Fruit fly (Drosophila melanogaster) whole organism, embryonic: ENCODE data around the gene eEF1alpha2.

ENCODE experiments used
- Aef1 ChIP-seq: fragments of 200-800 bp; sonication (Bioruptor generic); IDR thresholded peaks from 3 replicates; pipeline ENCODE4 v1.3.6; 2022; ENCODE audit warnings: missing biosample characterization, missing genetic modification characterization
- Atf3 ChIP-seq: fragments of 200-800 bp; sonication (Bioruptor generic); optimal IDR thresholded peaks from 3 replicates; lab custom pipeline; 2016; ENCODE audit warnings: missing biosample characterization, missing genetic modification characterization
- B-H2 ChIP-seq: fragments of 200-800 bp; sonication (Bioruptor generic); optimal IDR thresholded peaks from 2 replicates; lab custom pipeline; 2018; ENCODE audit warnings: missing biosample characterization, mild to moderate bottlenecking, missing genetic modification characterization
- CG11456 ChIP-seq: fragments of 200-800 bp; sonication (Bioruptor generic); IDR thresholded peaks from 3 replicates; pipeline ENCODE4 v1.3.6; 2022; ENCODE audit warnings: missing biosample characterization, missing genetic modification characterization
- CG11696 ChIP-seq: fragments of 200-800 bp; sonication (Bioruptor generic); IDR thresholded peaks from 2 replicates; pipeline ENCODE4 v1.3.6; 2022; ENCODE audit warnings: missing biosample characterization, missing genetic modification characterization
- CG12769 ChIP-seq: fragments of 200-800 bp; sonication (Bioruptor generic); optimal IDR thresholded peaks from 2 replicates; lab custom pipeline; 2019; ENCODE audit warnings: missing biosample characterization, mild to moderate bottlenecking, missing genetic modification characterization, moderate library complexity
- CG16813 ChIP-seq: fragments of 200-800 bp; sonication (Bioruptor generic); IDR thresholded peaks from 3 replicates; pipeline ENCODE4 v1.3.6; 2022; ENCODE audit warnings: missing biosample characterization, missing genetic modification characterization; ENCODE audit not compliant: partially characterized antibody
- CG16863 ChIP-seq: fragments of 200-800 bp; sonication (Bioruptor generic); optimal IDR thresholded peaks from 3 replicates; lab custom pipeline; 2016; ENCODE audit warnings: missing biosample characterization, missing genetic modification characterization
- CG17359 ChIP-seq: fragments of 200-800 bp; sonication (Bioruptor generic); optimal IDR thresholded peaks from 3 replicates; lab custom pipeline; 2018; ENCODE audit warnings: missing biosample characterization, mild to moderate bottlenecking, missing genetic modification characterization, moderate library complexity
- CG2199 ChIP-seq: fragments of 200-800 bp; sonication (Bioruptor generic); IDR thresholded peaks from 3 replicates; pipeline ENCODE4 v1.3.6; 2022; ENCODE audit warnings: missing biosample characterization, missing genetic modification characterization
- CG3065 ChIP-seq: fragments of 200-800 bp; sonication (Bioruptor generic); optimal IDR thresholded peaks from 2 replicates; lab custom pipeline; 2016; ENCODE audit warnings: missing biosample characterization, missing genetic modification characterization
- CG3838 ChIP-seq: fragments of 200-800 bp; sonication (Bioruptor generic); optimal IDR thresholded peaks from 3 replicates; lab custom pipeline; 2016; ENCODE audit warnings: missing biosample characterization, missing genetic modification characterization
- CG5953 ChIP-seq: fragments of 200-800 bp; sonication (Bioruptor generic); IDR thresholded peaks from 2 replicates; pipeline ENCODE4 v1.3.6; 2022; ENCODE audit warnings: missing biosample characterization, missing genetic modification characterization
- CG6765 ChIP-seq: fragments of 200-800 bp; sonication (Bioruptor generic); optimal IDR thresholded peaks from 3 replicates; lab custom pipeline; 2017; ENCODE audit warnings: missing biosample characterization, mild to moderate bottlenecking, missing genetic modification characterization
- CG7271 ChIP-seq: fragments of 200-800 bp; sonication (Bioruptor generic); optimal IDR thresholded peaks from 2 replicates; lab custom pipeline; 2018; ENCODE audit warnings: missing biosample characterization, mild to moderate bottlenecking, missing genetic modification characterization, moderate library complexity
- CG7987 ChIP-seq: fragments of 200-800 bp; sonication (Bioruptor generic); optimal IDR thresholded peaks from 2 replicates; lab custom pipeline; 2018; ENCODE audit warnings: missing biosample characterization, mild to moderate bottlenecking, missing genetic modification characterization, moderate library complexity
- CG9932 ChIP-seq: fragments of 200-800 bp; sonication (Bioruptor generic); IDR thresholded peaks from 2 replicates; pipeline ENCODE4 v1.3.6; 2022; ENCODE audit warnings: missing biosample characterization, missing genetic modification characterization
- Chrac-16 ChIP-seq: fragments of 200-800 bp; sonication (Bioruptor generic); optimal IDR thresholded peaks from 3 replicates; lab custom pipeline; 2016; ENCODE audit warnings: missing biosample characterization, missing genetic modification characterization
- Lpt ChIP-seq: fragments of >200 bp; optimal IDR thresholded peaks from 2 replicates; lab custom pipeline; 2018; ENCODE audit warnings: missing biosample characterization, missing genetic modification characterization
- MESR4 ChIP-seq: fragments of 200-800 bp; sonication (Bioruptor generic); optimal IDR thresholded peaks from 2 replicates; lab custom pipeline; 2018; ENCODE audit warnings: missing biosample characterization, mild to moderate bottlenecking, missing genetic modification characterization, moderate library complexity
- MTF-1 ChIP-seq: fragments of 200-800 bp; sonication (Bioruptor generic); optimal IDR thresholded peaks from 2 replicates; lab custom pipeline; 2018; ENCODE audit warnings: missing biosample characterization, mild to moderate bottlenecking, missing genetic modification characterization, borderline replicate concordance
- Nf-YC ChIP-seq: fragments of 200-800 bp; optimal IDR thresholded peaks from 3 replicates; lab custom pipeline; 2019; ENCODE audit warnings: missing biosample characterization, mild to moderate bottlenecking, missing genetic modification characterization, moderate library complexity
- Optix ChIP-seq: fragments of 200-800 bp; sonication (Bioruptor generic); IDR thresholded peaks from 3 replicates; pipeline ENCODE4 v1.3.6; 2022; ENCODE audit warnings: missing biosample characterization, missing genetic modification characterization
- Scr ChIP-seq: fragments of 200-800 bp; sonication (Bioruptor generic); IDR thresholded peaks from 2 replicates; pipeline ENCODE4 v1.3.6; 2022; ENCODE audit warnings: missing biosample characterization, missing genetic modification characterization; ENCODE audit not compliant: partially characterized antibody
- Trl ChIP-seq, 3 experiments: fragments of >200 bp in 2 of 3; fragments of 200-800 bp in 1 of 3; sonication (Bioruptor generic) in 1 of 3; optimal IDR thresholded peaks; 2 replicates in 1 of 3; 3 replicates in 2 of 3; lab custom pipeline; 2016 to 2017; ENCODE audit warnings: missing biosample characterization in 1 of 3, missing genetic modification characterization in 1 of 3
- Vsx1 ChIP-seq: fragments of 200-800 bp; sonication (Bioruptor generic); optimal IDR thresholded peaks from 2 replicates; lab custom pipeline; 2017; ENCODE audit warnings: missing biosample characterization, mild to moderate bottlenecking, missing genetic modification characterization, missing genetic modification reagents
- amos ChIP-seq: fragments of 200-800 bp; sonication (Bioruptor generic); IDR thresholded peaks from 2 replicates; pipeline ENCODE4 v1.3.6; 2022; ENCODE audit warnings: missing biosample characterization, missing genetic modification characterization; ENCODE audit not compliant: partially characterized antibody
- ase ChIP-seq: fragments of 200-800 bp; sonication (Bioruptor generic); IDR thresholded peaks from 3 replicates; pipeline ENCODE4 v1.3.6; 2022; ENCODE audit warnings: missing biosample characterization, missing genetic modification characterization
- az2 ChIP-seq: fragments of 200-800 bp; sonication (Bioruptor generic); optimal IDR thresholded peaks from 3 replicates; lab custom pipeline; 2016; ENCODE audit warnings: missing biosample characterization, missing genetic modification characterization
- bcd ChIP-seq: fragments of 200-800 bp; sonication (Bioruptor generic); optimal IDR thresholded peaks from 2 replicates; lab custom pipeline; 2017; ENCODE audit warnings: missing biosample characterization, mild to moderate bottlenecking, missing genetic modification characterization
- bowl ChIP-seq: fragments of 200-800 bp; sonication (Bioruptor generic); IDR thresholded peaks from 2 replicates; pipeline ENCODE4 v1.3.6; 2022; ENCODE audit warnings: missing biosample characterization, missing genetic modification characterization
- danr ChIP-seq: fragments of 200-800 bp; sonication (Bioruptor generic); IDR thresholded peaks from 2 replicates; pipeline ENCODE4 v1.3.6; 2022; ENCODE audit warnings: missing biosample characterization, missing genetic modification characterization
- dpn ChIP-seq, 2 experiments: fragments of 200-800 bp; sonication (Bioruptor generic); optimal IDR thresholded peaks; 3 replicates each; lab custom pipeline; 2016; ENCODE audit warnings: missing biosample characterization in 2 of 2, missing genetic modification characterization in 2 of 2
- ems ChIP-seq: fragments of 200-800 bp; sonication (Bioruptor generic); optimal IDR thresholded peaks from 3 replicates; lab custom pipeline; 2016; ENCODE audit warnings: missing biosample characterization, missing genetic modification characterization
- fd102C ChIP-seq: fragments of 200-800 bp; sonication (Bioruptor generic); optimal IDR thresholded peaks from 2 replicates; lab custom pipeline; 2018; ENCODE audit warnings: missing biosample characterization, mild to moderate bottlenecking, missing genetic modification characterization, moderate library complexity
- gfzf ChIP-seq: fragments of 200-800 bp; sonication (Bioruptor generic); optimal IDR thresholded peaks from 2 replicates; lab custom pipeline; 2016; ENCODE audit warnings: missing biosample characterization, mild to moderate bottlenecking, missing genetic modification characterization, moderate library complexity
- kni ChIP-seq: fragments of 200-800 bp; sonication (Bioruptor generic); optimal IDR thresholded peaks from 3 replicates; lab custom pipeline; 2017; ENCODE audit warnings: mild to moderate bottlenecking, missing biosample characterization, missing genetic modification reagents, missing genetic modification characterization
- nerfin-2 ChIP-seq: fragments of 200-800 bp; sonication (Bioruptor generic); IDR thresholded peaks from 2 replicates; pipeline ENCODE4 v1.3.6; 2022; ENCODE audit warnings: missing biosample characterization, missing genetic modification characterization; ENCODE audit not compliant: partially characterized antibody
- onecut ChIP-seq: fragments of 200-800 bp; sonication (Bioruptor generic); IDR thresholded peaks from 2 replicates; pipeline ENCODE4 v1.3.6; 2022; ENCODE audit warnings: missing biosample characterization, missing genetic modification characterization
- row ChIP-seq: fragments of 200-800 bp; sonication (Bioruptor generic); IDR thresholded peaks from 3 replicates; pipeline ENCODE4 v1.3.6; 2022; ENCODE audit warnings: missing biosample characterization, missing genetic modification characterization
- sisA ChIP-seq: fragments of 200-800 bp; sonication (Bioruptor generic); IDR thresholded peaks from 2 replicates; pipeline ENCODE4 v1.3.6; 2022; ENCODE audit warnings: missing biosample characterization, missing genetic modification characterization
- slp2 ChIP-seq: fragments of 200-800 bp; sonication (Bioruptor generic); optimal IDR thresholded peaks from 2 replicates; lab custom pipeline; 2016; ENCODE audit warnings: missing biosample characterization, missing genetic modification characterization
- sqz ChIP-seq: fragments of 200-800 bp; sonication (Bioruptor generic); optimal IDR thresholded peaks from 3 replicates; lab custom pipeline; 2018; ENCODE audit warnings: missing biosample characterization, mild to moderate bottlenecking, missing genetic modification characterization
- twi ChIP-seq: fragments of 200-800 bp; optimal IDR thresholded peaks from 2 replicates; lab custom pipeline; 2019; ENCODE audit warnings: missing biosample characterization, mild to moderate bottlenecking, missing genetic modification characterization, moderate library complexity
- unc-4 ChIP-seq: fragments of 200-800 bp; sonication (Bioruptor generic); IDR thresholded peaks from 2 replicates; pipeline ENCODE4 v1.3.6; 2022; ENCODE audit warnings: missing biosample characterization, missing genetic modification characterization; ENCODE audit not compliant: partially characterized antibody
- unpg ChIP-seq: fragments of 200-800 bp; sonication (Bioruptor generic); optimal IDR thresholded peaks from 3 replicates; lab custom pipeline; 2018; ENCODE audit warnings: missing biosample characterization, mild to moderate bottlenecking, missing genetic modification characterization, moderate library complexity
- usp ChIP-seq: fragments of >200 bp; optimal IDR thresholded peaks from 2 replicates; lab custom pipeline; 2017; ENCODE audit warnings: missing biosample characterization, missing genetic modification characterization
- vvl ChIP-seq: fragments of 200-800 bp; sonication (Bioruptor generic); IDR thresholded peaks from 2 replicates; pipeline ENCODE4 v1.3.6; 2022; ENCODE audit warnings: missing biosample characterization, missing genetic modification characterization
- yki ChIP-seq: fragments of >200 bp; optimal IDR thresholded peaks from 3 replicates; lab custom pipeline; 2018
- zen2 ChIP-seq: fragments of 200-800 bp; sonication (Bioruptor generic); IDR thresholded peaks from 3 replicates; pipeline ENCODE4 v1.3.6; 2022; ENCODE audit warnings: missing biosample characterization, missing genetic modification characterization; ENCODE audit not compliant: partially characterized antibody
- zfh2 ChIP-seq: fragments of 200-800 bp; sonication (Bioruptor generic); optimal IDR thresholded peaks from 2 replicates; lab custom pipeline; 2016; ENCODE audit warnings: missing biosample characterization, missing genetic modification characterization

Gene eEF1alpha2

dm6 chr3R:31709142-31709541 lies 29.1 kb upstream of the eEF1alpha2 start (continued):
- TF ChIP-seq Lpt (GFP tag; lab: Kevin White, UChicago) (no peak), gfzf (GFP tag; lab: Kevin White, UChicago) (no peak), zfh2 (GFP tag; lab: Kevin White, UChicago) (no peak), twi (tag; lab: Kevin White, UChicago) (no peak), dpn (GFP tag; optimal IDR thresholded peaks at IDR 0.05; lab: Kevin White, UChicago) (peak in 1 of 2 experiments; percentile 27), bowl (GFP tag; lab: Robert Waterston, UW) (no peak), MTF-1 (GFP tag; lab: Kevin White, UChicago) (no peak), Optix (0 out of 3 replicates have a peak, but pooled peaks have one; percentile 20), CG3838 (GFP tag; lab: Kevin White, UChicago) (no peak), az2 (GFP tag; lab: Kevin White, UChicago) (no peak), ems (no peak), ase (GFP tag; lab: Robert Waterston, UW) (peak; percentile 34; the same call in 1 of the 3 replicates), CG11696 (GFP tag; lab: Robert Waterston, UW) (peak; percentile 29; the same call in 1 of the 2 replicates), nerfin-2 (GFP tag; lab: Robert Waterston, UW) (no peak), bcd (GFP tag; lab: Kevin White, UChicago) (peak; percentile 31), sisA (GFP tag; lab: Robert Waterston, UW) (peak; percentile 51; the same call in 1 of the 2 replicates), unc-4 (no peak), vvl (GFP tag; lab: Robert Waterston, UW) (peak; percentile 59), fd102C (GFP tag; lab: Kevin White, UChicago) (no peak), CG17359 (tag; lab: Kevin White, UChicago) (peak; percentile 58), CG7271 (tag; lab: Kevin White, UChicago) (no peak), Atf3 (no peak), kni (GFP tag; lab: Kevin White, UChicago) (no peak), yki (lab: Kevin White, UChicago) (no peak), onecut (no peak; the same call in 1 of the 2 replicates), CG12769 (tag; lab: Kevin White, UChicago) (no peak), CG11456 (GFP tag; lab: Robert Waterston, UW) (no peak), unpg (no peak), slp2 (GFP tag; lab: Kevin White, UChicago) (no peak), CG16813 (GFP tag; lab: Robert Waterston, UW) (no peak), CG6765 (GFP tag; lab: Kevin White, UChicago) (no peak), Nf-YC (tag; lab: Kevin White, UChicago) (peak; percentile 18), CG5953 (no peak), CG2199 (GFP tag; lab: Robert Waterston, UW) (no peak), CG7987 (GFP tag; lab: Kevin White, UChicago) (no peak), zen2 (GFP tag; lab: Robert Waterston, UW) (no peak), sqz (no peak), CG9932 (GFP tag; lab: Robert Waterston, UW) (no peak), Aef1 (GFP tag; lab: Robert Waterston, UW) (no peak), usp (GFP tag; lab: Kevin White, UChicago) (no peak), Vsx1 (no peak), CG16863 (no peak), Chrac-16 (no peak), MESR4 (GFP tag; lab: Kevin White, UChicago) (no peak), row (GFP tag; lab: Robert Waterston, UW) (peak; percentile 33), CG3065 (GFP tag; lab: Kevin White, UChicago) (no peak), B-H2 (GFP tag; lab: Kevin White, UChicago) (no peak), Scr (GFP tag; lab: Robert Waterston, UW) (no peak), danr (GFP tag; lab: Robert Waterston, UW) (no peak), amos (GFP tag; lab: Robert Waterston, UW) (no peak), Trl (optimal IDR thresholded peaks at IDR 0.05; lab: Kevin White, UChicago) (no peak), Trl (GFP tag; optimal IDR thresholded peaks at IDR 0.05; lab: Kevin White, UChicago) (no peak)
